Fruit fly (Drosophila melanogaster): ENCODE results near the gene CG5421.

dm6 chr2L:12480846-12481245, 32.9 kb upstream of the CG5421 start:
- TF ChIP-seq CG8478 (optimal IDR thresholded peaks at IDR 0.05), result no peak
- TF ChIP-seq CTCF (optimal IDR thresholded peaks at IDR 0.05), result no peak

Data from S2 (cell line).